Fruit fly (Drosophila melanogaster) ovary, adult (tissue): ENCODE results near the gene Diedel.

Experiments
- CG17801 ChIP-seq: fragments of 200-800 bp; optimal IDR thresholded peaks from 2 replicates; lab custom pipeline; 2019; ENCODE audit warnings: missing biosample characterization, mild to moderate bottlenecking, missing genetic modification characterization, moderate library complexity; ENCODE audit not compliant: partially characterized antibody

Diedel gene

dm6 chr3R:29523978-29524775, 30.5 kb downstream of the Diedel start:
- no peak for TF ChIP-seq CG17801 (GFP tag; lab: Kevin White, UChicago)

- no peak for TF ChIP-seq CG17801 (GFP tag; lab: Kevin White, UChicago)
Measured at dm6 chr3R:29526565-29526964, 32.9 kb downstream of the Diedel start.

- TF ChIP-seq CG17801 (GFP tag; lab: Kevin White, UChicago): no peak
Measured at dm6 chr3R:29538436-29538835, 44.8 kb downstream of the Diedel start.

dm6 chr3R:29540948-29541741, 47.5 kb downstream of the Diedel start:
- no peak for TF ChIP-seq CG17801 (GFP tag; lab: Kevin White, UChicago)
